Worm (Caenorhabditis elegans) whole organism, L2 larva: ENCODE data around the gene tes-1.

Experiments used
- C34F6.9 ChIP-seq: fragments of 150-350 bp; optimal IDR thresholded peaks from 2 replicates; lab custom pipeline; 2014; ENCODE audit warnings: missing biosample characterization, missing genetic modification characterization
- F13H6.1 ChIP-seq: sonication (generic microtip); optimal IDR thresholded peaks from 2 replicates; lab custom pipeline; 2016; ENCODE audit warnings: missing genetic modification characterization, missing compliant biosample characterization
- R02D3.7 ChIP-seq: fragments of 150-350 bp; optimal IDR thresholded peaks from 2 replicates; lab custom pipeline; 2014; ENCODE audit warnings: missing biosample characterization, missing genetic modification characterization
- Y55F3AM.14 ChIP-seq: fragments of 200-800 bp; sonication (Bioruptor generic); optimal IDR thresholded peaks from 2 replicates; lab custom pipeline; 2018; ENCODE audit warnings: mild to moderate bottlenecking, missing genetic modification characterization, missing compliant biosample characterization
- ZK546.5 ChIP-seq: sonication (generic microtip); optimal IDR thresholded peaks from 2 replicates; lab custom pipeline; 2017; ENCODE audit warnings: missing biosample characterization, missing genetic modification characterization
- alr-1 ChIP-seq: fragments of 150-350 bp; optimal IDR thresholded peaks from 2 replicates; lab custom pipeline; 2014; ENCODE audit warnings: missing biosample characterization, missing genetic modification characterization
- aly-2 ChIP-seq: fragments of 150-350 bp; optimal IDR thresholded peaks from 2 replicates; lab custom pipeline; 2014; ENCODE audit warnings: missing biosample characterization, missing genetic modification characterization
- ama-1 ChIP-seq: fragments of 150-350 bp; optimal IDR thresholded peaks from 2 replicates; lab custom pipeline; 2018; ENCODE audit warnings: inconsistent platforms
- blmp-1 ChIP-seq: sonication (generic microtip); optimal IDR thresholded peaks from 2 replicates; lab custom pipeline; 2017; ENCODE audit warnings: missing genetic modification characterization, mild to moderate bottlenecking, missing compliant biosample characterization, antibody characterized with exemption, moderate library complexity; ENCODE audit not compliant: insufficient read depth
- ceh-16 ChIP-seq: fragments of 150-350 bp; optimal IDR thresholded peaks from 2 replicates; lab custom pipeline; 2014; ENCODE audit warnings: missing biosample characterization, missing genetic modification characterization
- ceh-82 ChIP-seq: fragments of 150-350 bp; optimal IDR thresholded peaks from 2 replicates; lab custom pipeline; 2014; ENCODE audit warnings: missing biosample characterization, missing genetic modification characterization
- crh-2 ChIP-seq: sonication (generic microtip); optimal IDR thresholded peaks from 2 replicates; lab custom pipeline; 2017; ENCODE audit warnings: missing biosample characterization, missing genetic modification characterization
- dmd-4 ChIP-seq: sonication (generic microtip); optimal IDR thresholded peaks from 2 replicates; lab custom pipeline; 2017; ENCODE audit warnings: missing biosample characterization, missing genetic modification characterization
- egl-27 ChIP-seq: sonication (generic microtip); optimal IDR thresholded peaks from 3 replicates; lab custom pipeline; 2017; ENCODE audit warnings: missing biosample characterization, missing genetic modification reagents, missing genetic modification characterization
- elt-1 ChIP-seq: fragments of 150-350 bp; optimal IDR thresholded peaks from 2 replicates; lab custom pipeline; 2014; ENCODE audit warnings: missing biosample characterization, missing genetic modification characterization
- elt-3 ChIP-seq: sonication (generic microtip); optimal IDR thresholded peaks from 2 replicates; lab custom pipeline; 2017; ENCODE audit warnings: missing biosample characterization, missing genetic modification characterization
- fos-1 ChIP-seq: fragments of 150-350 bp; optimal IDR thresholded peaks from 2 replicates; lab custom pipeline; 2014; ENCODE audit warnings: missing biosample characterization, missing genetic modification characterization
- gmeb-1 ChIP-seq: fragments of 150-350 bp; optimal IDR thresholded peaks from 2 replicates; lab custom pipeline; 2014; ENCODE audit warnings: missing biosample characterization, missing genetic modification characterization
- lin-11 ChIP-seq: fragments of 150-350 bp; sonication (generic microtip); optimal IDR thresholded peaks from 2 replicates; lab custom pipeline; 2014; ENCODE audit warnings: missing biosample characterization, missing genetic modification characterization, inconsistent platforms, mixed read lengths
- lin-13 ChIP-seq: fragments of 150-350 bp; optimal IDR thresholded peaks from 2 replicates; lab custom pipeline; 2014; ENCODE audit warnings: missing biosample characterization, missing genetic modification reagents, missing genetic modification characterization
- lin-39 ChIP-seq: fragments of 150-350 bp; optimal IDR thresholded peaks from 2 replicates; lab custom pipeline; 2014; ENCODE audit warnings: missing biosample characterization, missing genetic modification reagents, missing genetic modification characterization
- lsy-2 ChIP-seq, 2 experiments: fragments of 150-350 bp in 1 of 2; sonication (generic microtip) in 1 of 2; optimal IDR thresholded peaks; 2 replicates each; lab custom pipeline; 2014 to 2017; ENCODE audit warnings: missing biosample characterization in 2 of 2, missing genetic modification characterization in 2 of 2
- mab-5 ChIP-seq: fragments of 150-350 bp; optimal IDR thresholded peaks from 2 replicates; lab custom pipeline; 2014; ENCODE audit warnings: missing biosample characterization, missing genetic modification characterization
- mbf-1 ChIP-seq: sonication (generic microtip); optimal IDR thresholded peaks from 2 replicates; lab custom pipeline; 2017; ENCODE audit warnings: missing biosample characterization, missing genetic modification characterization
- mdl-1 ChIP-seq, 2 experiments: fragments of 150-350 bp in 1 of 2; sonication (generic microtip) in 1 of 2; optimal IDR thresholded peaks; 2 replicates each; lab custom pipeline; 2017; ENCODE audit warnings: missing biosample characterization in 2 of 2, missing genetic modification characterization in 2 of 2
- nhr-10 ChIP-seq: sonication (generic microtip); optimal IDR thresholded peaks from 2 replicates; lab custom pipeline; 2017; ENCODE audit warnings: missing biosample characterization, missing genetic modification characterization
- nhr-11 ChIP-seq: fragments of 150-350 bp; optimal IDR thresholded peaks from 2 replicates; lab custom pipeline; 2014; ENCODE audit warnings: missing biosample characterization, missing genetic modification characterization
- nhr-12 ChIP-seq: fragments of 150-350 bp; optimal IDR thresholded peaks from 2 replicates; lab custom pipeline; 2014; ENCODE audit warnings: missing biosample characterization, missing genetic modification characterization
- nhr-129 ChIP-seq: fragments of 150-350 bp; optimal IDR thresholded peaks from 2 replicates; lab custom pipeline; 2014; ENCODE audit warnings: missing biosample characterization, missing genetic modification characterization
- nhr-21 ChIP-seq: fragments of 150-350 bp; optimal IDR thresholded peaks from 2 replicates; lab custom pipeline; 2014; ENCODE audit warnings: missing biosample characterization, missing genetic modification characterization
- nhr-23 ChIP-seq: fragments of 150-350 bp; optimal IDR thresholded peaks from 2 replicates; lab custom pipeline; 2014; ENCODE audit warnings: missing biosample characterization, missing genetic modification reagents, missing genetic modification characterization
- nhr-237 ChIP-seq: fragments of 150-350 bp; optimal IDR thresholded peaks from 2 replicates; lab custom pipeline; 2014; ENCODE audit warnings: missing biosample characterization, missing genetic modification characterization
- nhr-25 ChIP-seq: fragments of 150-350 bp; sonication (generic microtip); optimal IDR thresholded peaks from 3 replicates; lab custom pipeline; 2014; ENCODE audit warnings: missing biosample characterization, missing genetic modification characterization
- nhr-6 ChIP-seq: fragments of 150-350 bp; optimal IDR thresholded peaks from 2 replicates; lab custom pipeline; 2014; ENCODE audit warnings: missing biosample characterization, missing genetic modification characterization
- nhr-77 ChIP-seq: fragments of 150-350 bp; optimal IDR thresholded peaks from 2 replicates; lab custom pipeline; 2014; ENCODE audit warnings: missing biosample characterization, missing genetic modification characterization
- peb-1 ChIP-seq: fragments of 150-350 bp; optimal IDR thresholded peaks from 2 replicates; lab custom pipeline; 2014; ENCODE audit warnings: missing biosample characterization, missing genetic modification characterization
- sem-4 ChIP-seq: fragments of 150-350 bp; optimal IDR thresholded peaks from 2 replicates; lab custom pipeline; 2014; ENCODE audit warnings: missing biosample characterization, missing genetic modification reagents, missing genetic modification characterization
- skn-1 ChIP-seq: sonication (generic microtip); optimal IDR thresholded peaks from 2 replicates; lab custom pipeline; 2017; ENCODE audit warnings: missing biosample characterization, missing genetic modification characterization
- sma-3 ChIP-seq: sonication (generic microtip); optimal IDR thresholded peaks from 2 replicates; lab custom pipeline; 2016; ENCODE audit warnings: missing genetic modification reagents, missing genetic modification characterization, missing compliant biosample characterization
- sma-9 ChIP-seq, 2 experiments: fragments of 150-350 bp in 1 of 2; sonication (generic microtip) in 1 of 2; optimal IDR thresholded peaks; 2 replicates each; lab custom pipeline; 2014 to 2016; ENCODE audit warnings: missing genetic modification characterization in 2 of 2, mild to moderate bottlenecking in 1 of 2, missing biosample characterization in 1 of 2, missing compliant biosample characterization in 1 of 2, missing genetic modification reagents in 1 of 2, moderate library complexity in 1 of 2
- snpc-4 ChIP-seq: fragments of 150-350 bp; optimal IDR thresholded peaks from 2 replicates; lab custom pipeline; 2014; ENCODE audit warnings: missing biosample characterization, missing genetic modification characterization
- unc-39 ChIP-seq: fragments of 150-350 bp; optimal IDR thresholded peaks from 2 replicates; lab custom pipeline; 2014; ENCODE audit warnings: missing biosample characterization, missing genetic modification characterization
- unc-55 ChIP-seq: fragments of 150-350 bp; sonication (generic microtip); optimal IDR thresholded peaks from 3 replicates; lab custom pipeline; 2014; ENCODE audit warnings: missing biosample characterization, missing genetic modification reagents, missing genetic modification characterization
- unc-62 ChIP-seq: fragments of 150-350 bp; optimal IDR thresholded peaks from 2 replicates; lab custom pipeline; 2014; ENCODE audit warnings: missing biosample characterization, missing genetic modification reagents, missing genetic modification characterization
- zag-1 ChIP-seq: fragments of 150-350 bp; optimal IDR thresholded peaks from 2 replicates; lab custom pipeline; 2014; ENCODE audit warnings: missing biosample characterization, missing genetic modification characterization
- ztf-1 ChIP-seq: fragments of 200-800 bp; sonication (Bioruptor generic); conservative IDR thresholded peaks from 2 replicates; pipeline ENCODE4 v1.3.6; 2022; ENCODE audit warnings: missing genetic modification characterization, missing compliant biosample characterization
- ztf-11 ChIP-seq: sonication (generic microtip); optimal IDR thresholded peaks from 2 replicates; lab custom pipeline; 2017; ENCODE audit warnings: missing biosample characterization, missing genetic modification characterization
- ztf-4 ChIP-seq: fragments of 150-350 bp; optimal IDR thresholded peaks from 2 replicates; lab custom pipeline; 2014; ENCODE audit warnings: missing biosample characterization, missing genetic modification characterization

Gene tes-1

DNA sequence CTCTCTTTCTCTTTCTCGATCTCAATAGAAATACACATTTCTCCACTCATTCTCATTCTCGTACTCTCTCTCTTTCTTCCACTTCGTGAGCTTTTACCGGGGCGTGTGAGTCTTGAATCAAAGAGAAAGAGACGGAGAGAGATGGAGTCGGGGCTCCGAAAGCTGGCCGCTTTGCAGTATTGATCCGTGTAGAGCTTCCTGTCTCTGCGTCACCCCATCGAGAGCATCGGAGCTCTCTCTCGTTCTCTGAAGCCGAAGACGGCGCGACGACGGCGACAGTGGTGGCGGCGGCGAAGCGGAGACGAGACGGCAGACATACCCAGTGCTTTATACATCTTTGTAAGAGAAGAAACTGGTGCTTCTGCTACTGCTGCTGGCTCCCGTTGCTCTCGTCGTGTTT lies 49.2 kb downstream of the tes-1 start:
- TF ChIP-seq sma-3 (no peak), alr-1 (tag; lab: Kevin White, UChicago) (no peak), blmp-1 (tag; lab: Kevin White, UChicago) (no peak), unc-55 (GFP tag; lab: Kevin White, UChicago) (peak; percentile 89), nhr-11 (tag; lab: Kevin White, UChicago) (no peak), lin-13 (peak; percentile 59), R02D3.7 (tag; lab: Kevin White, UChicago) (no peak), lin-39 (tag; lab: Kevin White, UChicago) (no peak), ztf-4 (tag; lab: Kevin White, UChicago) (peak; percentile 56), ZK546.5 (tag; lab: Kevin White, UChicago) (no peak), sem-4 (peak; percentile 82), lsy-2 (tag; optimal IDR thresholded peaks at IDR 0.05; lab: Kevin White, UChicago) (peak; percentile 61 to 79), nhr-129 (tag; lab: Kevin White, UChicago) (peak; percentile 87), lin-11 (tag; lab: Kevin White, UChicago) (peak; percentile 81), elt-3 (no peak), nhr-12 (tag; lab: Kevin White, UChicago) (no peak), ceh-82 (peak; percentile 32), nhr-6 (tag; lab: Kevin White, UChicago) (peak; percentile 42), nhr-25 (tag; lab: Kevin White, UChicago) (no peak), F13H6.1 (tag; lab: Kevin White, UChicago) (peak; percentile 88), mdl-1 (tag; optimal IDR thresholded peaks at IDR 0.05; lab: Kevin White, UChicago) (peak in 1 of 2 experiments; percentile 74), ceh-16 (no peak), nhr-21 (tag; lab: Kevin White, UChicago) (no peak), ztf-11 (tag; lab: Kevin White, UChicago) (no peak), zag-1 (tag; lab: Kevin White, UChicago) (peak; percentile 94), fos-1 (tag; lab: Kevin White, UChicago) (peak; percentile 59), C34F6.9 (tag; lab: Kevin White, UChicago) (peak; percentile 92), ama-1 (lab: Kevin White, UChicago) (no peak), unc-62 (GFP tag; lab: Kevin White, UChicago) (no peak), crh-2 (peak; percentile 72), Y55F3AM.14 (GFP tag; lab: Kevin White, UChicago) (peak; percentile 57), gmeb-1 (tag; lab: Kevin White, UChicago) (no peak), egl-27 (peak; percentile 65), skn-1 (tag; lab: Kevin White, UChicago) (no peak), snpc-4 (tag; lab: Kevin White, UChicago) (no peak), peb-1 (tag; lab: Kevin White, UChicago) (no peak), aly-2 (tag; lab: Kevin White, UChicago) (no peak), nhr-23 (tag; lab: Kevin White, UChicago) (no peak), mbf-1 (tag; lab: Kevin White, UChicago) (no peak), nhr-10 (tag; lab: Kevin White, UChicago) (no peak), dmd-4 (tag; lab: Kevin White, UChicago) (no peak), ztf-1 (GFP tag; lab: Robert Waterston, UW) (no peak), elt-1 (tag; lab: Kevin White, UChicago) (no peak), nhr-237 (tag; lab: Kevin White, UChicago) (no peak), unc-39 (tag; lab: Kevin White, UChicago) (no peak), nhr-77 (no peak), mab-5 (tag; lab: Kevin White, UChicago) (peak; percentile 67), sma-9 (GFP tag; optimal IDR thresholded peaks at IDR 0.05; lab: Kevin White, UChicago) (peak; percentile 75), sma-9 (tag; optimal IDR thresholded peaks at IDR 0.05; lab: Kevin White, UChicago) (no peak)
